Worm (Caenorhabditis elegans) whole organism, young adult: Measurements from ENCODE around the gene srp-3.

Experiments
- D2030.7 ChIP-seq: fragments of 200-800 bp; sonication (Bioruptor generic); IDR thresholded peaks from 2 replicates; pipeline ENCODE4 v1.3.6; 2022; ENCODE audit warnings: missing genetic modification reagents, missing genetic modification characterization, missing compliant biosample characterization
- F23B12.7 ChIP-seq: sonication (generic microtip); optimal IDR thresholded peaks from 2 replicates; lab custom pipeline; 2017; ENCODE audit warnings: missing genetic modification characterization, mild to moderate bottlenecking, missing compliant biosample characterization, antibody characterized with exemption, moderate library complexity; ENCODE audit not compliant: insufficient read depth
- F33H1.4 ChIP-seq: fragments of 200-800 bp; sonication (Bioruptor generic); IDR thresholded peaks from 2 replicates; pipeline ENCODE4 v1.3.6; 2022; ENCODE audit warnings: missing genetic modification reagents, missing genetic modification characterization, missing compliant biosample characterization
- F49E8.2 ChIP-seq: sonication (generic microtip); optimal IDR thresholded peaks from 3 replicates; lab custom pipeline; 2017; ENCODE audit warnings: missing genetic modification characterization, mild to moderate bottlenecking, missing compliant biosample characterization, antibody characterized with exemption, moderate library complexity; ENCODE audit not compliant: insufficient read depth
- K11D2.4 ChIP-seq: fragments of 200-800 bp; sonication (Bioruptor generic); IDR thresholded peaks from 2 replicates; pipeline ENCODE4 v1.3.6; 2022; ENCODE audit warnings: missing genetic modification reagents, missing genetic modification characterization, missing compliant biosample characterization
- K12H6.12 ChIP-seq: fragments of 200-800 bp; sonication (Bioruptor generic); optimal IDR thresholded peaks from 2 replicates; lab custom pipeline; 2018; ENCODE audit warnings: mild to moderate bottlenecking, missing genetic modification characterization, missing compliant biosample characterization
- T07F8.4 ChIP-seq: sonication (generic microtip); optimal IDR thresholded peaks from 2 replicates; lab custom pipeline; 2016; ENCODE audit warnings: mild to moderate bottlenecking, missing genetic modification characterization, moderate library complexity, missing compliant biosample characterization
- T26A5.8 ChIP-seq: sonication (generic microtip); optimal IDR thresholded peaks from 2 replicates; lab custom pipeline; 2016; ENCODE audit warnings: missing genetic modification characterization, missing compliant biosample characterization
- Y53G8AR.9 ChIP-seq: fragments of 200-800 bp; sonication (Bioruptor generic); conservative IDR thresholded peaks from 2 replicates; pipeline ENCODE4 v1.3.6; 2022; ENCODE audit warnings: missing genetic modification reagents, missing genetic modification characterization, missing compliant biosample characterization
- Y95B8A.8 ChIP-seq: fragments of 200-800 bp; sonication (Bioruptor generic); IDR thresholded peaks from 2 replicates; pipeline ENCODE4 v1.3.6; 2022; ENCODE audit warnings: missing genetic modification reagents, missing genetic modification characterization, missing compliant biosample characterization
- akir-1 ChIP-seq: fragments of 200-800 bp; sonication (Bioruptor generic); optimal IDR thresholded peaks from 2 replicates; lab custom pipeline; 2018; ENCODE audit warnings: mild to moderate bottlenecking, missing genetic modification characterization, moderate library complexity, missing compliant biosample characterization
- athp-1 ChIP-seq: sonication (generic microtip); optimal IDR thresholded peaks from 2 replicates; lab custom pipeline; 2017; ENCODE audit warnings: mild to moderate bottlenecking, missing genetic modification characterization, missing compliant biosample characterization
- attf-6 ChIP-seq: fragments of 200-800 bp; sonication (Bioruptor generic); IDR thresholded peaks from 2 replicates; pipeline ENCODE4 v1.3.6; 2022; ENCODE audit warnings: missing genetic modification reagents, missing genetic modification characterization, missing compliant biosample characterization
- ceh-27 ChIP-seq: fragments of 200-800 bp; sonication (Bioruptor generic); optimal IDR thresholded peaks from 2 replicates; lab custom pipeline; 2018; ENCODE audit warnings: mild to moderate bottlenecking, missing genetic modification characterization, moderate library complexity, missing compliant biosample characterization
- ceh-91 ChIP-seq: fragments of 200-800 bp; sonication (Bioruptor generic); IDR thresholded peaks from 2 replicates; pipeline ENCODE4 v1.3.6; 2022; ENCODE audit warnings: missing genetic modification reagents, missing genetic modification characterization, missing compliant biosample characterization
- die-1 ChIP-seq: sonication (generic microtip); optimal IDR thresholded peaks from 2 replicates; lab custom pipeline; 2016; ENCODE audit warnings: missing genotype, mild to moderate bottlenecking, missing genetic modification characterization, missing compliant biosample characterization
- dox-1 ChIP-seq: fragments of 200-800 bp; sonication (Bioruptor generic); IDR thresholded peaks from 2 replicates; pipeline ENCODE4 v1.3.6; 2022; ENCODE audit warnings: missing genetic modification reagents, missing genetic modification characterization, missing compliant biosample characterization
- efl-1 ChIP-seq: fragments of 150-350 bp; optimal IDR thresholded peaks from 2 replicates; lab custom pipeline; 2014; ENCODE audit warnings: missing biosample characterization, missing genetic modification reagents, missing genetic modification characterization
- egl-18 ChIP-seq: fragments of 200-800 bp; sonication (Bioruptor generic); IDR thresholded peaks from 2 replicates; pipeline ENCODE4 v1.3.6; 2022; ENCODE audit warnings: missing genetic modification reagents, missing genetic modification characterization, missing compliant biosample characterization
- egl-44 ChIP-seq: fragments of 200-800 bp; sonication (Bioruptor generic); IDR thresholded peaks from 2 replicates; pipeline ENCODE4 v1.3.6; 2022; ENCODE audit warnings: missing genetic modification reagents, missing genetic modification characterization, missing compliant biosample characterization
- him-1 ChIP-seq: sonication (generic microtip); optimal IDR thresholded peaks from 2 replicates; lab custom pipeline; 2016; ENCODE audit warnings: missing genotype, missing genetic modification reagents, missing genetic modification characterization, missing compliant biosample characterization
- hlh-26 ChIP-seq: fragments of 200-800 bp; sonication (Bioruptor generic); conservative IDR thresholded peaks from 2 replicates; pipeline ENCODE4 v1.3.6; 2022; ENCODE audit warnings: missing genetic modification reagents, missing genetic modification characterization, missing compliant biosample characterization
- hrde-1 ChIP-seq: sonication (generic microtip); optimal IDR thresholded peaks from 2 replicates; lab custom pipeline; 2016; ENCODE audit warnings: missing genetic modification characterization, mild to moderate bottlenecking, missing compliant biosample characterization, moderate library complexity, missing genotype, missing genetic modification reagents, borderline replicate concordance
- let-526 ChIP-seq: fragments of 200-800 bp; sonication (Bioruptor generic); IDR thresholded peaks from 2 replicates; pipeline ENCODE4 v1.3.6; 2022; ENCODE audit warnings: missing genetic modification reagents, missing genetic modification characterization, missing compliant biosample characterization
- lsl-1 ChIP-seq: fragments of 200-800 bp; sonication (Bioruptor generic); optimal IDR thresholded peaks from 2 replicates; lab custom pipeline; 2018; ENCODE audit warnings: mild to moderate bottlenecking, missing genetic modification characterization, moderate library complexity, missing compliant biosample characterization
- lsy-27 ChIP-seq: sonication (generic microtip); optimal IDR thresholded peaks from 2 replicates; lab custom pipeline; 2017; ENCODE audit warnings: missing genetic modification characterization, mild to moderate bottlenecking, missing compliant biosample characterization, antibody characterized with exemption, missing genotype, borderline replicate concordance; ENCODE audit not compliant: insufficient read depth
- madf-10 ChIP-seq: sonication (generic microtip); optimal IDR thresholded peaks from 2 replicates; lab custom pipeline; 2016; ENCODE audit warnings: mild to moderate bottlenecking, missing genetic modification characterization, missing compliant biosample characterization
- madf-3 ChIP-seq: fragments of 200-800 bp; sonication (Bioruptor generic); IDR thresholded peaks from 2 replicates; pipeline ENCODE4 v1.3.6; 2022; ENCODE audit warnings: missing genetic modification reagents, missing genetic modification characterization, missing compliant biosample characterization
- madf-6 ChIP-seq: fragments of 200-800 bp; sonication (Bioruptor generic); IDR thresholded peaks from 2 replicates; pipeline ENCODE4 v1.3.6; 2022; ENCODE audit warnings: missing genetic modification reagents, missing genetic modification characterization, missing compliant biosample characterization
- madf-8 ChIP-seq: fragments of 200-800 bp; sonication (Bioruptor generic); conservative IDR thresholded peaks from 2 replicates; pipeline ENCODE4 v1.3.6; 2022; ENCODE audit warnings: missing genetic modification reagents, missing genetic modification characterization, missing compliant biosample characterization
- mcd-1 ChIP-seq: fragments of 200-800 bp; sonication (Bioruptor generic); IDR thresholded peaks from 2 replicates; pipeline ENCODE4 v1.3.6; 2022; ENCODE audit warnings: missing genetic modification reagents, missing genetic modification characterization, missing compliant biosample characterization
- mes-4 ChIP-seq: sonication (generic microtip); optimal IDR thresholded peaks from 2 replicates; lab custom pipeline; 2016; ENCODE audit warnings: missing genotype, missing genetic modification characterization, missing compliant biosample characterization
- nfya-1 ChIP-seq: sonication (generic microtip); optimal IDR thresholded peaks from 2 replicates; lab custom pipeline; 2017; ENCODE audit warnings: antibody characterized with exemption, missing compliant biosample characterization, missing genetic modification characterization, borderline replicate concordance; ENCODE audit not compliant: insufficient read depth
- nfya-2 ChIP-seq: fragments of 200-800 bp; sonication (Bioruptor generic); IDR thresholded peaks from 2 replicates; pipeline ENCODE4 v1.3.6; 2022; ENCODE audit warnings: missing genetic modification reagents, missing genetic modification characterization, missing compliant biosample characterization
- nhr-90 ChIP-seq: sonication (generic microtip); optimal IDR thresholded peaks from 2 replicates; lab custom pipeline; 2016; ENCODE audit warnings: missing genotype, mild to moderate bottlenecking, missing genetic modification characterization, missing compliant biosample characterization
- sdz-38 ChIP-seq: sonication (generic microtip); optimal IDR thresholded peaks from 2 replicates; lab custom pipeline; 2016; ENCODE audit warnings: missing genotype, missing genetic modification characterization, missing compliant biosample characterization
- snpc-3.4 ChIP-seq: sonication (generic microtip); optimal IDR thresholded peaks from 2 replicates; lab custom pipeline; 2017; ENCODE audit warnings: missing genetic modification characterization, mild to moderate bottlenecking, missing compliant biosample characterization, antibody characterized with exemption, moderate library complexity, missing genotype, missing genetic modification reagents
- tbp1 ChIP-seq: fragments of 200-800 bp; sonication (Bioruptor generic); optimal IDR thresholded peaks from 2 replicates; lab custom pipeline; 2018; ENCODE audit warnings: mild to moderate bottlenecking, missing genetic modification characterization, missing compliant biosample characterization
- tbx-9 ChIP-seq: sonication (generic microtip); optimal IDR thresholded peaks from 2 replicates; lab custom pipeline; 2016; ENCODE audit warnings: borderline replicate concordance, missing genetic modification characterization, inconsistent platforms, missing compliant biosample characterization
- tlf-1 ChIP-seq: fragments of 200-800 bp; sonication (Bioruptor generic); optimal IDR thresholded peaks from 2 replicates; lab custom pipeline; 2018; ENCODE audit warnings: mild to moderate bottlenecking, missing genetic modification characterization, missing compliant biosample characterization
- xnd-1 ChIP-seq: sonication (generic microtip); optimal IDR thresholded peaks from 2 replicates; lab custom pipeline; 2016; ENCODE audit warnings: missing genotype, missing genetic modification reagents, missing genetic modification characterization, missing compliant biosample characterization
- ztf-18 ChIP-seq: sonication (generic microtip); optimal IDR thresholded peaks from 2 replicates; lab custom pipeline; 2016; ENCODE audit warnings: missing genotype, mild to moderate bottlenecking, missing genetic modification characterization, missing compliant biosample characterization
- ztf-3 ChIP-seq: fragments of 200-800 bp; sonication (Bioruptor generic); optimal IDR thresholded peaks from 2 replicates; lab custom pipeline; 2018; ENCODE audit warnings: mild to moderate bottlenecking, missing genetic modification characterization, missing compliant biosample characterization

The srp-3 gene

ce11 chrV:1911102-1911501 lies 2.5 kb downstream of the srp-3 start, which contains the start of gene Y32G9A.3:
Gene Y32G9A.3 (plus strand): TSS chrV:1911402.
- TF ChIP-seq lsy-27 (no peak), ceh-27 (no peak)
- TF ChIP-seq, all 124 proteins: peak for 0

- TF ChIP-seq K12H6.12 (tag; lab: Kevin White, UChicago): no peak
- no peak for TF ChIP-seq sdz-38
- peak; percentile 66 for TF ChIP-seq xnd-1
- no peak for TF ChIP-seq die-1 (tag; lab: Kevin White, UChicago)
- TF ChIP-seq ceh-91 (GFP tag; lab: Robert Waterston, UW): peak; percentile 46; the same call in 1 of the 2 replicates
- TF ChIP-seq him-1 (tag; lab: Kevin White, UChicago): peak; percentile 50
- TF ChIP-seq ztf-18 (tag; lab: Kevin White, UChicago): peak; percentile 23
- no peak for TF ChIP-seq snpc-3.4
- peak; percentile 94 for TF ChIP-seq mcd-1 (GFP tag; lab: Robert Waterston, UW)
- TF ChIP-seq efl-1 (GFP tag; lab: Kevin White, UChicago): peak; percentile 32
- TF ChIP-seq nhr-90 (tag; lab: Kevin White, UChicago): no peak
- TF ChIP-seq F33H1.4 (GFP tag; lab: Robert Waterston, UW): peak; percentile 76
- TF ChIP-seq K11D2.4 (GFP tag; lab: Robert Waterston, UW): no peak
- no peak for TF ChIP-seq akir-1 (GFP tag; lab: Kevin White, UChicago)
- TF ChIP-seq D2030.7 (GFP tag; lab: Robert Waterston, UW): peak; percentile 26; the same call in 1 of the 2 replicates
- TF ChIP-seq madf-3: no peak
- TF ChIP-seq madf-6 (GFP tag; lab: Robert Waterston, UW): peak; percentile 70
- TF ChIP-seq athp-1 (tag; lab: Kevin White, UChicago): peak; percentile 99
- TF ChIP-seq lsl-1: peak; percentile 84
- peak; percentile 67 for TF ChIP-seq dox-1 (GFP tag; lab: Robert Waterston, UW)
- TF ChIP-seq tlf-1 (GFP tag; lab: Kevin White, UChicago): no peak
- no peak for TF ChIP-seq tbp1 (GFP tag; lab: Kevin White, UChicago)
- TF ChIP-seq, all 124 proteins: peak for 12
Measured at ce11 chrV:1918030-1918559, 9.5 kb downstream of the srp-3 start, which contains the start of gene Y32G9A.2. Gene Y32G9A.2 (plus strand): TSS chrV:1918509.

ce11 chrV:1920105-1920504 lies 11.5 kb downstream of the srp-3 start, which contains the start of gene Y32G9A.12:
Gene Y32G9A.12 (minus strand): TSS chrV:1920205.
- TF ChIP-seq F23B12.7 (tag; lab: Kevin White, UChicago) (no peak), die-1 (tag; lab: Kevin White, UChicago) (no peak), mes-4 (tag; lab: Kevin White, UChicago) (no peak), egl-18 (GFP tag; lab: Robert Waterston, UW) (no peak), F33H1.4 (GFP tag; lab: Robert Waterston, UW) (no peak), ceh-91 (GFP tag; lab: Robert Waterston, UW) (no peak), T26A5.8 (no peak), hlh-26 (GFP tag; lab: Robert Waterston, UW) (no peak), mcd-1 (GFP tag; lab: Robert Waterston, UW) (no peak), madf-8 (GFP tag; lab: Robert Waterston, UW) (no peak)

- TF ChIP-seq madf-10 (tag; lab: Kevin White, UChicago): no peak
- TF ChIP-seq T07F8.4 (tag; lab: Kevin White, UChicago): no peak
- no peak for TF ChIP-seq D2030.7 (GFP tag; lab: Robert Waterston, UW)
- TF ChIP-seq lsy-27: no peak
- TF ChIP-seq tbx-9 (tag; lab: Kevin White, UChicago): no peak
- TF ChIP-seq hrde-1 (tag; lab: Kevin White, UChicago): no peak
- TF ChIP-seq egl-44 (GFP tag; lab: Robert Waterston, UW): no peak
- no peak for TF ChIP-seq nfya-2 (GFP tag; lab: Robert Waterston, UW)
- TF ChIP-seq attf-6 (GFP tag; lab: Robert Waterston, UW): no peak
- TF ChIP-seq let-526 (GFP tag; lab: Robert Waterston, UW): no peak
- no peak for TF ChIP-seq nfya-1 (tag; lab: Kevin White, UChicago)
- no peak for TF ChIP-seq Y95B8A.8 (GFP tag; lab: Robert Waterston, UW)
- TF ChIP-seq Y53G8AR.9 (GFP tag; lab: Robert Waterston, UW): no peak
- no peak for TF ChIP-seq ztf-3 (GFP tag; lab: Kevin White, UChicago)
- TF ChIP-seq F49E8.2 (tag; lab: Kevin White, UChicago): no peak
Measured at ce11 chrV:1921321-1921720, 12.7 kb downstream of the srp-3 start, which contains the start of gene gst-37. Gene gst-37 (plus strand): TSS chrV:1921621.
